Worm (Caenorhabditis elegans) whole organism, L3 larva: Measurements from ENCODE around the gene sgn-1.
A peak's percentile ranks its signal among the peaks of the same experiment; 100 is the strongest.

ENCODE experiments used
- ZK546.5 ChIP-seq: sonication (generic microtip); optimal IDR thresholded peaks from 2 replicates; lab custom pipeline; 2017; ENCODE audit warnings: missing biosample characterization, missing genetic modification characterization
- aly-2 ChIP-seq: fragments of 150-350 bp; optimal IDR thresholded peaks from 2 replicates; lab custom pipeline; 2014; ENCODE audit warnings: missing biosample characterization, missing genetic modification characterization
- ama-1 ChIP-seq: fragments of 150-350 bp; optimal IDR thresholded peaks from 2 replicates; lab custom pipeline; 2018
- ceh-16 ChIP-seq: sonication (generic microtip); optimal IDR thresholded peaks from 2 replicates; lab custom pipeline; 2017; ENCODE audit warnings: missing biosample characterization, missing genetic modification characterization
- ceh-28 ChIP-seq: fragments of 150-350 bp; optimal IDR thresholded peaks from 2 replicates; lab custom pipeline; 2014; ENCODE audit warnings: missing biosample characterization, missing genetic modification reagents, missing genetic modification characterization
- ceh-82 ChIP-seq: fragments of 150-350 bp; optimal IDR thresholded peaks from 2 replicates; lab custom pipeline; 2014; ENCODE audit warnings: missing biosample characterization, missing genetic modification characterization
- ceh-9 ChIP-seq: sonication (generic microtip); optimal IDR thresholded peaks from 2 replicates; lab custom pipeline; 2018; ENCODE audit warnings: missing biosample characterization, missing genetic modification characterization
- daf-12 ChIP-seq: fragments of 150-350 bp; optimal IDR thresholded peaks from 2 replicates; lab custom pipeline; 2014; ENCODE audit warnings: missing biosample characterization, missing genetic modification reagents, missing genetic modification characterization
- egl-27 ChIP-seq: sonication (generic microtip); optimal IDR thresholded peaks from 4 replicates; lab custom pipeline; 2017; ENCODE audit warnings: missing biosample characterization, missing genetic modification reagents, missing genetic modification characterization
- egl-5 ChIP-seq: fragments of 150-350 bp; optimal IDR thresholded peaks from 2 replicates; lab custom pipeline; 2017; ENCODE audit warnings: missing biosample characterization, missing genetic modification reagents, missing genetic modification characterization, inconsistent platforms
- elt-3 ChIP-seq, 3 experiments: fragments of 150-350 bp in 1 of 3; sonication (generic microtip) in 2 of 3; optimal IDR thresholded peaks; 2 replicates in 2 of 3; 4 replicates in 1 of 3; lab custom pipeline; 2014 to 2017; ENCODE audit warnings: missing biosample characterization in 3 of 3, missing genetic modification characterization in 3 of 3
- eor-1 ChIP-seq, 2 experiments: fragments of 150-350 bp; optimal IDR thresholded peaks; 2 replicates each; lab custom pipeline; 2014 to 2018; ENCODE audit warnings: missing biosample characterization in 2 of 2, missing genetic modification characterization in 2 of 2
- fkh-2 ChIP-seq: fragments of 150-350 bp; optimal IDR thresholded peaks from 2 replicates; lab custom pipeline; 2014; ENCODE audit warnings: missing biosample characterization, missing genetic modification reagents, missing genetic modification characterization
- fos-1 ChIP-seq: fragments of 150-350 bp; optimal IDR thresholded peaks from 2 replicates; lab custom pipeline; 2014; ENCODE audit warnings: missing biosample characterization, missing genetic modification characterization
- hmg-11 ChIP-seq: sonication (generic microtip); optimal IDR thresholded peaks from 2 replicates; lab custom pipeline; 2016; ENCODE audit warnings: missing genetic modification characterization, missing compliant biosample characterization
- jun-1 ChIP-seq: fragments of 150-350 bp; optimal IDR thresholded peaks from 2 replicates; lab custom pipeline; 2014; ENCODE audit warnings: missing biosample characterization, missing genetic modification reagents, missing genetic modification characterization
- lin-15B ChIP-seq: fragments of 150-350 bp; optimal IDR thresholded peaks from 2 replicates; lab custom pipeline; 2014; ENCODE audit warnings: missing biosample characterization, missing genetic modification characterization
- lsy-12 ChIP-seq: sonication (generic microtip); optimal IDR thresholded peaks from 2 replicates; lab custom pipeline; 2016; ENCODE audit warnings: mild to moderate bottlenecking, missing genetic modification characterization, missing compliant biosample characterization
- mdl-1 ChIP-seq: fragments of 150-350 bp; optimal IDR thresholded peaks from 2 replicates; lab custom pipeline; 2014; ENCODE audit warnings: missing biosample characterization, missing genetic modification characterization
- nfya-1 ChIP-seq: sonication (generic microtip); optimal IDR thresholded peaks from 2 replicates; lab custom pipeline; 2017; ENCODE audit warnings: missing genetic modification characterization, mild to moderate bottlenecking, missing compliant biosample characterization, antibody characterized with exemption, moderate library complexity; ENCODE audit not compliant: insufficient read depth
- nhr-11 ChIP-seq: fragments of 150-350 bp; optimal IDR thresholded peaks from 2 replicates; lab custom pipeline; 2014; ENCODE audit warnings: missing biosample characterization, missing genetic modification characterization
- nhr-12 ChIP-seq: fragments of 150-350 bp; optimal IDR thresholded peaks from 2 replicates; lab custom pipeline; 2014; ENCODE audit warnings: missing biosample characterization, missing genetic modification characterization
- nhr-237 ChIP-seq: fragments of 150-350 bp; optimal IDR thresholded peaks from 2 replicates; lab custom pipeline; 2014; ENCODE audit warnings: missing biosample characterization, missing genetic modification characterization
- nhr-43 ChIP-seq: sonication (generic microtip); optimal IDR thresholded peaks from 2 replicates; lab custom pipeline; 2016; ENCODE audit warnings: mild to moderate bottlenecking, missing genetic modification characterization, missing compliant biosample characterization; ENCODE audit not compliant: poor library complexity, severe bottlenecking
- nhr-67 ChIP-seq: fragments of 150-350 bp; optimal IDR thresholded peaks from 2 replicates; lab custom pipeline; 2014; ENCODE audit warnings: missing biosample characterization, missing genetic modification characterization
- nhr-76 ChIP-seq: fragments of 150-350 bp; sonication (generic microtip); optimal IDR thresholded peaks from 5 replicates; lab custom pipeline; 2014; ENCODE audit warnings: missing biosample characterization, missing genetic modification characterization
- nhr-77 ChIP-seq: fragments of 150-350 bp; optimal IDR thresholded peaks from 2 replicates; lab custom pipeline; 2014; ENCODE audit warnings: missing biosample characterization, missing genetic modification characterization
- sea-2 ChIP-seq: fragments of 150-350 bp; sonication (generic microtip); optimal IDR thresholded peaks from 4 replicates; lab custom pipeline; 2014; ENCODE audit warnings: missing biosample characterization, missing genetic modification reagents, missing genetic modification characterization
- skn-1 ChIP-seq: fragments of 150-350 bp; optimal IDR thresholded peaks from 2 replicates; lab custom pipeline; 2014; ENCODE audit warnings: missing biosample characterization, missing genetic modification characterization
- snpc-4 ChIP-seq: fragments of 150-350 bp; optimal IDR thresholded peaks from 2 replicates; lab custom pipeline; 2014; ENCODE audit warnings: missing biosample characterization, missing genetic modification characterization
- unc-39 ChIP-seq: sonication (generic microtip); optimal IDR thresholded peaks from 4 replicates; lab custom pipeline; 2017; ENCODE audit warnings: missing biosample characterization, missing genetic modification characterization
- unc-62 ChIP-seq: fragments of 150-350 bp; sonication (generic microtip); optimal IDR thresholded peaks from 4 replicates; lab custom pipeline; 2014; ENCODE audit warnings: missing biosample characterization, missing genetic modification reagents, missing genetic modification characterization
- zag-1 ChIP-seq: fragments of 150-350 bp; optimal IDR thresholded peaks from 2 replicates; lab custom pipeline; 2014; ENCODE audit warnings: missing biosample characterization, missing genetic modification characterization
- ztf-11 ChIP-seq: fragments of 150-350 bp; optimal IDR thresholded peaks from 2 replicates; lab custom pipeline; 2014; ENCODE audit warnings: missing biosample characterization, missing genetic modification characterization
- ztf-4 ChIP-seq: fragments of 150-350 bp; optimal IDR thresholded peaks from 2 replicates; lab custom pipeline; 2014; ENCODE audit warnings: missing biosample characterization, missing genetic modification characterization

Gene sgn-1

DNA sequence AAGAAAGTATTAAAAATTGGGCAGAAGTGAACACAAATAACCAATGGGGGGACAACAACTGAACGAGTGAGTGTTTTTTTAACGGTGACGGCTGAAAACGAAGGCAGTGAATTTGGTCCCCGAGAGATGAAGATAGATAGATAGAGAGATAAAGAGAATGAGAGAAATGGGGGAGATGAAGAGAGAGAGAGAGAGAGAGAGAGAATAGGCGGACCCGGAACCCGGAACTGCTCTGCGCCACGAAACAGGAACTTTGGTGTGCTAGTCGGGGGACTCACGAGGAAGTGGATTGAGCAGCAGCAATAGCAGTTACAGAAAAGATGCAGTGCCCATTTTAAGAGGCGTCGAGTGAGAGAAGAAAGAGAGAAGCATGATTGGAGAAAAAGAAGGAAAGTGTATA is 12.9 kb upstream of the sgn-1 start (continued):
- no peak for TF ChIP-seq ceh-9
- TF ChIP-seq nfya-1 (tag; lab: Kevin White, UChicago) = peak; percentile 80
- TF ChIP-seq unc-62 (GFP tag; lab: Kevin White, UChicago) = peak; percentile 38
- no peak for TF ChIP-seq fkh-2
- no peak for TF ChIP-seq nhr-67
- TF ChIP-seq aly-2 = no peak
- TF ChIP-seq nhr-43 (tag; lab: Kevin White, UChicago) = no peak
- no peak for TF ChIP-seq sea-2 (GFP tag; lab: Kevin White, UChicago)
- TF ChIP-seq hmg-11 (tag; lab: Kevin White, UChicago) = peak; percentile 56
- peak; percentile 78 for TF ChIP-seq egl-5 (tag; lab: Kevin White, UChicago)
- TF ChIP-seq ztf-11 = no peak
- no peak for TF ChIP-seq ztf-4 (tag; lab: Kevin White, UChicago)
- no peak for TF ChIP-seq ceh-82 (tag; lab: Kevin White, UChicago)
- no peak for TF ChIP-seq ama-1
- no peak for TF ChIP-seq fos-1 (tag; lab: Kevin White, UChicago)
- TF ChIP-seq snpc-4 (tag; lab: Kevin White, UChicago) = peak; percentile 14
- no peak for TF ChIP-seq lsy-12
- no peak for TF ChIP-seq ZK546.5 (tag; lab: Kevin White, UChicago)
- no peak for TF ChIP-seq elt-3 (tag; optimal IDR thresholded peaks at IDR 0.05; lab: Kevin White, UChicago)
- TF ChIP-seq mdl-1 (tag; lab: Kevin White, UChicago) = peak; percentile 50

ce11 chrII:8795227-8795626 is 11.8 kb upstream of the sgn-1 start:
- no peak for TF ChIP-seq aly-2
- TF ChIP-seq snpc-4 (tag; lab: Kevin White, UChicago) = no peak
- TF ChIP-seq nhr-12 (tag; lab: Kevin White, UChicago) = no peak
- TF ChIP-seq egl-27 (tag; lab: Kevin White, UChicago) = no peak
- TF ChIP-seq ceh-82 (tag; lab: Kevin White, UChicago) = no peak
- TF ChIP-seq fkh-2 = no peak
- TF ChIP-seq nhr-77 (tag; lab: Kevin White, UChicago) = no peak
- TF ChIP-seq lin-15B (tag; lab: Kevin White, UChicago) = no peak
- TF ChIP-seq egl-5 (tag; lab: Kevin White, UChicago) = no peak
- no peak for TF ChIP-seq ZK546.5 (tag; lab: Kevin White, UChicago)
- TF ChIP-seq skn-1 = no peak
- TF ChIP-seq ceh-16 = no peak
- TF ChIP-seq unc-62 (GFP tag; lab: Kevin White, UChicago) = no peak

ce11 chrII:8794072-8794471 is 10.6 kb upstream of the sgn-1 start, which contains the start of gene F07H5.7:
Gene F07H5.7, minus strand, starts transcription at chrII:8794172.
- no peak for TF ChIP-seq nhr-237 (tag; lab: Kevin White, UChicago)
- no peak for TF ChIP-seq unc-39 (tag; lab: Kevin White, UChicago)
- no peak for TF ChIP-seq unc-62 (GFP tag; lab: Kevin White, UChicago)

- TF ChIP-seq ceh-28 (tag; lab: Kevin White, UChicago) = no peak
- no peak for TF ChIP-seq nhr-76 (tag; lab: Kevin White, UChicago)
- TF ChIP-seq jun-1 = no peak
- TF ChIP-seq egl-27 (tag; lab: Kevin White, UChicago) = no peak
- no peak for TF ChIP-seq ceh-9
- TF ChIP-seq nhr-12 (tag; lab: Kevin White, UChicago) = no peak
- TF ChIP-seq nhr-67 = no peak
- TF ChIP-seq lsy-12 = no peak
- no peak for TF ChIP-seq ceh-16
- TF ChIP-seq nhr-237 (tag; lab: Kevin White, UChicago) = no peak
- TF ChIP-seq daf-12 (tag; lab: Kevin White, UChicago) = no peak
- TF ChIP-seq fos-1 (tag; lab: Kevin White, UChicago) = no peak
- TF ChIP-seq eor-1 (tag; optimal IDR thresholded peaks at IDR 0.05; lab: Kevin White, UChicago) = no peak
- no peak for TF ChIP-seq nhr-11 (tag; lab: Kevin White, UChicago)
- no peak for TF ChIP-seq snpc-4 (tag; lab: Kevin White, UChicago)
- no peak for TF ChIP-seq nhr-43 (tag; lab: Kevin White, UChicago)
- no peak for TF ChIP-seq zag-1 (tag; lab: Kevin White, UChicago)
These were observed 9.2 kb upstream of the sgn-1 start, which contains the start of gene idpa-2 for ce11 chrII:8792640-8793039. Gene idpa-2, minus strand, starts transcription at chrII:8792740.
